Fruit fly (Drosophila melanogaster) whole organism, prepupa: ENCODE data around the gene Cpr11A.

Experiments
- CG10631 ChIP-seq: fragments of 200-800 bp; sonication (Bioruptor generic); optimal IDR thresholded peaks from 2 replicates; lab custom pipeline; 2016; ENCODE audit warnings: missing biosample characterization, missing genetic modification characterization
- CG11762 ChIP-seq: fragments of 200-800 bp; sonication (Bioruptor generic); optimal IDR thresholded peaks from 3 replicates; lab custom pipeline; 2016; ENCODE audit warnings: missing biosample characterization, missing genetic modification characterization; ENCODE audit not compliant: insufficient read depth
- CG11902 ChIP-seq: fragments of 200-800 bp; sonication (Bioruptor generic); optimal IDR thresholded peaks from 3 replicates; lab custom pipeline; 2016; ENCODE audit warnings: missing biosample characterization, missing genetic modification characterization
- CG1621 ChIP-seq: fragments of 200-800 bp; sonication (Bioruptor generic); optimal IDR thresholded peaks from 3 replicates; lab custom pipeline; 2018; ENCODE audit warnings: missing biosample characterization, mild to moderate bottlenecking, missing genetic modification characterization
- CG16779 ChIP-seq: fragments of 200-800 bp; sonication (Bioruptor generic); optimal IDR thresholded peaks from 3 replicates; lab custom pipeline; 2017; ENCODE audit warnings: missing biosample characterization, mild to moderate bottlenecking, missing genetic modification characterization
- CG31627 ChIP-seq: fragments of 200-800 bp; sonication (Bioruptor generic); optimal IDR thresholded peaks from 3 replicates; lab custom pipeline; 2016; ENCODE audit warnings: missing biosample characterization, missing genetic modification characterization
- CG32006 ChIP-seq: fragments of 200-800 bp; sonication (Bioruptor generic); optimal IDR thresholded peaks from 3 replicates; lab custom pipeline; 2017; ENCODE audit warnings: missing biosample characterization, mild to moderate bottlenecking, missing genetic modification characterization
- CG34406 ChIP-seq: fragments of 200-800 bp; sonication (Bioruptor generic); optimal IDR thresholded peaks from 3 replicates; lab custom pipeline; 2016; ENCODE audit warnings: missing biosample characterization, missing genetic modification characterization
- CG3919 ChIP-seq: fragments of 200-800 bp; sonication (Bioruptor generic); optimal IDR thresholded peaks from 3 replicates; lab custom pipeline; 2016; ENCODE audit warnings: missing biosample characterization, missing genetic modification characterization
- CG6163 ChIP-seq: fragments of 200-800 bp; sonication (Bioruptor generic); IDR thresholded peaks from 3 replicates; pipeline ENCODE4 v1.3.6; 2022; ENCODE audit warnings: missing biosample characterization, missing genetic modification characterization
- CG6276 ChIP-seq: fragments of 200-800 bp; sonication (Bioruptor generic); optimal IDR thresholded peaks from 2 replicates; lab custom pipeline; 2017; ENCODE audit warnings: missing biosample characterization, mild to moderate bottlenecking, missing genetic modification characterization
- CG6854 ChIP-seq: fragments of 200-800 bp; sonication (Bioruptor generic); optimal IDR thresholded peaks from 2 replicates; lab custom pipeline; 2017; ENCODE audit warnings: missing biosample characterization, mild to moderate bottlenecking, missing genetic modification characterization
- CG7368 ChIP-seq: fragments of 200-800 bp; sonication (Bioruptor generic); optimal IDR thresholded peaks from 3 replicates; lab custom pipeline; 2016; ENCODE audit warnings: missing biosample characterization, missing genetic modification characterization
- Eip78C ChIP-seq: fragments of 200-800 bp; sonication (Bioruptor generic); peaks from one replicate; lab custom pipeline; 2016; ENCODE audit warnings: missing biosample characterization, missing genetic modification characterization
- Ets21C ChIP-seq: fragments of 200-800 bp; sonication (Bioruptor generic); optimal IDR thresholded peaks from 3 replicates; lab custom pipeline; 2016; ENCODE audit warnings: missing biosample characterization, missing genetic modification characterization
- Hr39 ChIP-seq: fragments of 200-800 bp; sonication (Bioruptor generic); optimal IDR thresholded peaks from 2 replicates; lab custom pipeline; 2016; ENCODE audit warnings: missing biosample characterization, missing genetic modification characterization
- Hr4 ChIP-seq: fragments of 200-800 bp; sonication (Bioruptor generic); optimal IDR thresholded peaks from 3 replicates; lab custom pipeline; 2016; ENCODE audit warnings: missing biosample characterization, missing genetic modification characterization
- Lpt ChIP-seq: fragments of 200-800 bp; sonication (Bioruptor generic); optimal IDR thresholded peaks from 3 replicates; lab custom pipeline; 2016; ENCODE audit warnings: missing biosample characterization, missing genetic modification characterization
- achi ChIP-seq: fragments of 200-800 bp; sonication (Bioruptor generic); optimal IDR thresholded peaks from 3 replicates; lab custom pipeline; 2016; ENCODE audit warnings: missing biosample characterization, missing genetic modification characterization
- acj6 ChIP-seq: fragments of 200-800 bp; sonication (Bioruptor generic); optimal IDR thresholded peaks from 3 replicates; lab custom pipeline; 2016; ENCODE audit warnings: missing biosample characterization, missing genetic modification characterization
- dac ChIP-seq: fragments of 200-800 bp; sonication (Bioruptor generic); optimal IDR thresholded peaks from 2 replicates; lab custom pipeline; 2017; ENCODE audit warnings: missing biosample characterization, mild to moderate bottlenecking, missing genetic modification characterization
- esn ChIP-seq: fragments of 200-800 bp; sonication (Bioruptor generic); optimal IDR thresholded peaks from 2 replicates; lab custom pipeline; 2016; ENCODE audit warnings: missing biosample characterization, mild to moderate bottlenecking, missing genetic modification characterization, moderate library complexity
- fd85E ChIP-seq: fragments of 200-800 bp; sonication (Bioruptor generic); optimal IDR thresholded peaks from 3 replicates; lab custom pipeline; 2016; ENCODE audit warnings: missing biosample characterization, missing genetic modification characterization
- fkh ChIP-seq: fragments of 200-800 bp; sonication (Bioruptor generic); optimal IDR thresholded peaks from 3 replicates; lab custom pipeline; 2017; ENCODE audit warnings: missing biosample characterization, mild to moderate bottlenecking, missing genetic modification characterization, moderate library complexity
- salr ChIP-seq, 2 experiments: fragments of 200-800 bp; sonication (Bioruptor generic); optimal IDR thresholded peaks; 3 replicates each; lab custom pipeline; 2016 to 2018; ENCODE audit warnings: missing biosample characterization in 2 of 2, missing genetic modification characterization in 2 of 2, mild to moderate bottlenecking in 1 of 2
- vri ChIP-seq: fragments of 200-800 bp; sonication (Bioruptor generic); optimal IDR thresholded peaks from 3 replicates; lab custom pipeline; 2016; ENCODE audit warnings: missing biosample characterization, mild to moderate bottlenecking, missing genetic modification characterization

The Cpr11A gene

DNA sequence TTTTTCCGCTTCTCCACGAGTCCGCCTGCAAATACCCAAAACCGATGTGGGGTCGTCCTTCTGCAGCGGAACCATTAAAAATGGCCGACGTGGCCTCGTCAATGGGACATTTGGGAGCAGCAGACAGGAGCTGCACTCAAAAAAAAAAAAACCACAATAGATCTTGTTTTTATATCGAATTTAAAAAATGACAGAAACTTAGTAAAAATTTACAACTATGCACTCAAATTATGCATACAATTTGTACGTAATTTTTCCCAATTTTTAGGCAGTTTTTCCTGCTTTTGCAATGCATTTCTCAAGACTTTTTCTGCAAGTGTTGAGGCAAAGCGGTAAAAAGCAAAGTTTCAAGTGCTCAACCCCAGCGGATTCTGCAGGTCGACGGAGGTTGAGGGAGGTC, 46.8 kb downstream of the Cpr11A start (continued):
- TF ChIP-seq Lpt (GFP tag; lab: Kevin White, UChicago) (no peak), CG10631 (GFP tag; lab: Kevin White, UChicago) (no peak), CG6276 (GFP tag; lab: Kevin White, UChicago) (no peak), CG32006 (no peak), Eip78C (GFP tag; lab: Kevin White, UChicago) (peak; percentile 72), CG34406 (GFP tag; lab: Kevin White, UChicago) (no peak), fkh (no peak), CG11902 (GFP tag; lab: Kevin White, UChicago) (no peak), CG6854 (GFP tag; lab: Kevin White, UChicago) (no peak), achi (no peak), CG1621 (tag; lab: Kevin White, UChicago) (no peak), acj6 (GFP tag; lab: Kevin White, UChicago) (no peak), Ets21C (GFP tag; lab: Kevin White, UChicago) (no peak), Hr39 (GFP tag; lab: Kevin White, UChicago) (peak; percentile 34), fd85E (GFP tag; lab: Kevin White, UChicago) (no peak), salr (GFP tag; optimal IDR thresholded peaks at IDR 0.05; lab: Kevin White, UChicago) (no peak), Hr4 (GFP tag; lab: Kevin White, UChicago) (no peak), CG7368 (no peak), esn (peak; percentile 46), CG11762 (GFP tag; lab: Kevin White, UChicago) (no peak), CG31627 (peak; percentile 37), CG3919 (GFP tag; lab: Kevin White, UChicago) (peak; percentile 19), vri (GFP tag; lab: Kevin White, UChicago) (no peak), CG6163 (no peak), CG16779 (no peak), dac (no peak)
- TF ChIP-seq, all 60 proteins: peak for 18
